Worm (Caenorhabditis elegans): ENCODE measurements around the gene C28H8.7.
A peak's percentile ranks its signal among the peaks of the same experiment; 100 is the strongest.

Gene C28H8.7

ce11 chrIII:5869429-5869828 lies 17.4 kb downstream of the C28H8.7 start, which contains the start of gene F01F1.15:
F01F1.15 (minus strand) TSS chrIII:5869529.
- no peak for TF ChIP-seq Y75B8A.6 (GFP tag; IDR thresholded peaks at IDR 0.05)
- no peak for TF ChIP-seq tra-1 (GFP tag; IDR thresholded peaks at IDR 0.05)
- TF ChIP-seq attf-4 (tag; optimal IDR thresholded peaks at IDR 0.05) = no peak
- no peak for TF ChIP-seq pha-4 (GFP tag; IDR thresholded peaks at IDR 0.05)
- no peak for TF ChIP-seq pha-4 (tag; optimal IDR thresholded peaks at IDR 0.05)
- no peak for TF ChIP-seq dpl-1 (GFP tag; optimal IDR thresholded peaks at IDR 0.05)
- TF ChIP-seq duxl-1 (tag; optimal IDR thresholded peaks at IDR 0.05; ENCODE audit: poor library complexity) = no peak
- no peak for TF ChIP-seq T20F7.1 (GFP tag; optimal IDR thresholded peaks at IDR 0.05)
- no peak for TF ChIP-seq F26F4.8 (GFP tag; conservative IDR thresholded peaks at IDR 0.05)
- TF ChIP-seq lin-29 (GFP tag; IDR thresholded peaks at IDR 0.05) = no peak
- TF ChIP-seq nhr-48 (tag; optimal IDR thresholded peaks at IDR 0.05) = no peak
- no peak for TF ChIP-seq fkh-10 (GFP tag; optimal IDR thresholded peaks at IDR 0.05)
- no peak for TF ChIP-seq lir-3 (tag; optimal IDR thresholded peaks at IDR 0.05)
- no peak for TF ChIP-seq cey-2 (tag; optimal IDR thresholded peaks at IDR 0.05; ENCODE audit: borderline replicate concordance, insufficient read depth)
- no peak for TF ChIP-seq R02D3.7 (tag; optimal IDR thresholded peaks at IDR 0.05)
- no peak for TF ChIP-seq daf-16 (GFP tag; optimal IDR thresholded peaks at IDR 0.05)
- TF ChIP-seq daf-16 (tag; optimal IDR thresholded peaks at IDR 0.05) = no peak
- no peak for TF ChIP-seq zfp-2 (tag; optimal IDR thresholded peaks at IDR 0.05)
- TF ChIP-seq set-16 (GFP tag; IDR thresholded peaks at IDR 0.05) = no peak

DNA sequence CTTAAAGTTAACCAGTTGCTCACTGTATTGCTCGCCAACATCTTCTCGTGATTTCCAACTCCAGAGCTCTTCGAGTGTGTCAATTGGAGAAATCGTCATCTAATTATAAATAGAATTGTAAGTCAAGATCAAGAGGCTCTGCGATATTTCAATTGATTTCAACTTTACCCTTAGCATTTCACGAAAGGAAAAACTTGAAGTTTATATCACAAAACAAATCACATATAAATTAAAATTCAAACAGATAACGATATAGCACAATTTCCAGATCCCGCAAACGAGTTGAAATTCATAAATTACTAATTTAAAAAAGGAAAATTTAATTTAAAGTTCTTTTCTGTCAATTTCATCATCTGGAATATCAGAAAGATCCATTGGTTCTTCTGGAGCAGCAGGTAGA lies 18.4 kb downstream of the C28H8.7 start, which contains the start of gene eng-1:
TSS of gene eng-1 (minus strand) at position 101 of the 400 bp plus-strand sequence.
- no peak for TF ChIP-seq nhr-6 (tag; optimal IDR thresholded peaks at IDR 0.05)
- peak; percentile 58 for TF ChIP-seq aha-1 (tag)

ce11 chrIII:5864270-5864669 lies 22.5 kb downstream of the C28H8.7 start, which contains the start of gene rabn-5:
rabn-5 (plus strand) TSS chrIII:5864553.
- TF ChIP-seq attf-4 (tag; optimal IDR thresholded peaks at IDR 0.05) (no peak), unc-130 (GFP tag; optimal IDR thresholded peaks at IDR 0.05) (no peak), lin-29 (GFP tag; IDR thresholded peaks at IDR 0.05) (no peak), mes-2 (tag; optimal IDR thresholded peaks at IDR 0.05; ENCODE audit: poor library complexity, severe bottlenecking) (peak; percentile 64), nhr-25 (tag; optimal IDR thresholded peaks at IDR 0.05; ENCODE audit: borderline replicate concordance, insufficient read depth) (no peak), aly-2 (tag; optimal IDR thresholded peaks at IDR 0.05) (no peak), hlh-30 (tag; optimal IDR thresholded peaks at IDR 0.05; ENCODE audit: insufficient read depth) (peak; percentile 40)

- TF ChIP-seq arid-1 (GFP tag; conservative IDR thresholded peaks at IDR 0.05) = no peak
- TF ChIP-seq hlh-30 (tag; optimal IDR thresholded peaks at IDR 0.05; ENCODE audit: insufficient read depth) = no peak
- TF ChIP-seq daf-8 (GFP tag; IDR thresholded peaks at IDR 0.05) = no peak
- TF ChIP-seq pqm-1 (tag; optimal IDR thresholded peaks at IDR 0.05) = peak; percentile 97
- no peak for TF ChIP-seq F49E8.2 (tag; optimal IDR thresholded peaks at IDR 0.05; ENCODE audit: borderline replicate concordance)
- no peak for TF ChIP-seq madf-9 (GFP tag; conservative IDR thresholded peaks at IDR 0.05)
- TF ChIP-seq ceh-20 (GFP tag; IDR thresholded peaks at IDR 0.05) = no peak
- TF ChIP-seq hlh-11 (tag; optimal IDR thresholded peaks at IDR 0.05) = peak; percentile 39
- peak; percentile 41 for TF ChIP-seq nhr-28 (tag; optimal IDR thresholded peaks at IDR 0.05)
- TF ChIP-seq dmd-6 (GFP tag; IDR thresholded peaks at IDR 0.05) = peak; percentile 49; the same call in 1 of the 2 replicates
- TF ChIP-seq ces-1 (GFP tag; optimal IDR thresholded peaks at IDR 0.05) = no peak
- no peak for TF ChIP-seq daf-16 (GFP tag; optimal IDR thresholded peaks at IDR 0.05)
- peak; percentile 48 for TF ChIP-seq daf-16 (tag; optimal IDR thresholded peaks at IDR 0.05)
- no peak for TF ChIP-seq nhr-76 (tag; optimal IDR thresholded peaks at IDR 0.05)
- TF ChIP-seq dve-1 (tag; optimal IDR thresholded peaks at IDR 0.05; ENCODE audit: insufficient read depth) = peak; percentile 71
Observed at ce11 chrIII:5863774-5864173, 23.0 kb downstream of the C28H8.7 start, which contains the start of gene dnpp-1. dnpp-1 (minus strand) TSS chrIII:5863803.

Data from whole organism, L4 larva.